Fruit fly (Drosophila melanogaster) whole organism, wandering third instar larva: ENCODE measurements around the gene CG12081.

ENCODE experiments used
- Abd-B ChIP-seq: fragments of >200 bp; optimal IDR thresholded peaks from 2 replicates; lab custom pipeline; 2017; ENCODE audit warnings: missing biosample characterization, missing genetic modification characterization
- CrebA ChIP-seq: fragments of 200-800 bp; sonication (Bioruptor generic); optimal IDR thresholded peaks from 2 replicates; lab custom pipeline; 2016; ENCODE audit warnings: missing biosample characterization, mild to moderate bottlenecking, missing genetic modification characterization, borderline replicate concordance
- Dif ChIP-seq: fragments of 200-275, 200-300 bp; sonication (Bioruptor generic); optimal IDR thresholded peaks from 2 replicates; lab custom pipeline; 2018; ENCODE audit warnings: missing biosample characterization, missing genetic modification characterization; ENCODE audit not compliant: partially characterized antibody
- Hr78 ChIP-seq: fragments of >200 bp; optimal IDR thresholded peaks from 2 replicates; lab custom pipeline; 2017; ENCODE audit warnings: missing biosample characterization, missing genetic modification characterization
- OdsH ChIP-seq: fragments of 200-800 bp; sonication (Bioruptor generic); optimal IDR thresholded peaks from 2 replicates; lab custom pipeline; 2016; ENCODE audit warnings: missing biosample characterization, mild to moderate bottlenecking, missing genetic modification characterization
- Rel ChIP-seq, 2 experiments: fragments of 200-800 bp; sonication (Bioruptor generic) in 1 of 2; optimal IDR thresholded peaks; 2 replicates in 1 of 2; 3 replicates in 1 of 2; lab custom pipeline; 2016 to 2019; ENCODE audit warnings: mild to moderate bottlenecking in 2 of 2, missing biosample characterization in 2 of 2, missing genetic modification characterization in 2 of 2, moderate library complexity in 1 of 2
- h ChIP-seq: fragments of 200-800 bp; sonication (Bioruptor generic); optimal IDR thresholded peaks from 3 replicates; lab custom pipeline; 2016; ENCODE audit warnings: missing biosample characterization, mild to moderate bottlenecking, missing genetic modification characterization
- lola ChIP-seq: fragments of >200 bp; optimal IDR thresholded peaks from 2 replicates; lab custom pipeline; 2017; ENCODE audit warnings: missing biosample characterization, missing genetic modification characterization
- pan ChIP-seq: fragments of >200 bp; optimal IDR thresholded peaks from 2 replicates; lab custom pipeline; 2017
- psq ChIP-seq: fragments of 200-800 bp; sonication (Bioruptor generic); optimal IDR thresholded peaks from 3 replicates; lab custom pipeline; 2017; ENCODE audit warnings: missing biosample characterization, mild to moderate bottlenecking, missing genetic modification characterization, moderate library complexity
- usp ChIP-seq: fragments of >200 bp; optimal IDR thresholded peaks from 2 replicates; lab custom pipeline; 2017; ENCODE audit warnings: missing biosample characterization, missing genetic modification characterization

DNA sequence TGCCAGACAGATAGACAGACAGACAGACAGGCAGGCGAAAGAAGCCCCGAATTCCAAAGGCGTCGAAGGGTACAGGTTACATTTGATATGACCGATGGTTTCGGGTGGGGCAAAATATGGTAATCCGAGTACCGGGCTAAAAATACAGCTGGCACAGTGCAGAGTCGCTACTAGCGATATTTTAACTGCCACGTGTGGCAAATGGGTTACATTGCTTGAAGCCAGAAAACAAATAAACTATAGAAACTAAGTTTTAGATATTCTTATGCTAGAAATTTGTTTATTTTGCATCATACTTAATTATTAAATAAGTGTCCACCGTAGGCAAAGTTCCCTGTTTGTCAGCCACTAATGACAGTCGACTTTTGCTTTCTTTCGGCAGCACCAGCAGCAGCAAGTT is 5.5 kb upstream of the CG12081 start:
- TF ChIP-seq Abd-B (no peak), lola (GFP tag; lab: Kevin White, UChicago) (no peak), Hr78 (GFP tag; lab: Kevin White, UChicago) (no peak), psq (GFP tag; lab: Kevin White, UChicago) (no peak), usp (GFP tag; lab: Kevin White, UChicago) (no peak), pan (no peak), OdsH (GFP tag; lab: Kevin White, UChicago) (no peak), Dif (GFP tag; lab: Kevin White, UChicago) (no peak), CrebA (GFP tag; lab: Kevin White, UChicago) (no peak), h (GFP tag; lab: Kevin White, UChicago) (no peak), Rel (GFP tag; optimal IDR thresholded peaks at IDR 0.05; lab: Kevin White, UChicago) (no peak), Rel (tag; optimal IDR thresholded peaks at IDR 0.05; lab: Kevin White, UChicago) (no peak)
